Worm (Caenorhabditis elegans) whole organism, L4 larva: ENCODE measurements around the gene fbxa-50.

Experiments
- madf-5 ChIP-seq, 2 experiments: fragments of 200-800 bp; sonication (Bioruptor generic); IDR thresholded peaks; 2 replicates each; pipeline ENCODE4 v1.3.6; 2022; ENCODE audit warnings: missing compliant biosample characterization in 2 of 2, missing genetic modification characterization in 2 of 2

The fbxa-50 gene

DNA sequence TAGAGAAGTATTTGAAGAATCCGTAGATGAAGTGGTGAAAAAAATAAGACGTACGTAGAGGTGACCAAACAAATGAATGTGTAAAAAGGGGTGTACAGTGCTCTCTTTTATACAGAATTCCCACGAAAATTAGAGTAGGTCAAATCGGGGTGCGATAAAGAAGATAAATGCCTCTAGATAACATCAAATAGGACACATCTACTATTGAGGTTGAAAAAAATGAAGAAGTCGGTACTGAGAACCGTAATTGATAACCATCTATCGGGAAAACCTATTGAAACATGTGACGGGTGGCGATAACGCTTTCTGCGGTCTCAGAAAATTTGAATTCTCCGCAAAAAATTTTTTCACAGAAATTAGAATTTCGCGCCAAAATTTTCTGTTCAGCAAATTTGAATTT is 49.6 kb downstream of the fbxa-50 start, which contains the start of gene fbxa-61:
Gene fbxa-61, plus strand, starts transcription at position 345 of the 400 bp plus-strand sequence.
- no peak for TF ChIP-seq madf-5 (GFP tag; IDR thresholded peaks at IDR 0.05; lab: Robert Waterston, UW)
